Fruit fly (Drosophila melanogaster): ENCODE results near the gene S6KL.

- TF ChIP-seq fd96Ca (GFP tag; IDR thresholded peaks at IDR 0.05): no peak
- TF ChIP-seq CG34367 (tag; optimal IDR thresholded peaks at IDR 0.05): no peak
- no peak for TF ChIP-seq Snoo (tag; optimal IDR thresholded peaks at IDR 0.05)
- TF ChIP-seq gl (tag; optimal IDR thresholded peaks at IDR 0.05): no peak
- no peak for TF ChIP-seq Pif1A (GFP tag; optimal IDR thresholded peaks at IDR 0.05)
Observed at dm6 chrX:18780260-18780659, 8.0 kb upstream of the S6KL start.
